Worm (Caenorhabditis elegans): ENCODE measurements around the gene D2096.10.

DNA sequence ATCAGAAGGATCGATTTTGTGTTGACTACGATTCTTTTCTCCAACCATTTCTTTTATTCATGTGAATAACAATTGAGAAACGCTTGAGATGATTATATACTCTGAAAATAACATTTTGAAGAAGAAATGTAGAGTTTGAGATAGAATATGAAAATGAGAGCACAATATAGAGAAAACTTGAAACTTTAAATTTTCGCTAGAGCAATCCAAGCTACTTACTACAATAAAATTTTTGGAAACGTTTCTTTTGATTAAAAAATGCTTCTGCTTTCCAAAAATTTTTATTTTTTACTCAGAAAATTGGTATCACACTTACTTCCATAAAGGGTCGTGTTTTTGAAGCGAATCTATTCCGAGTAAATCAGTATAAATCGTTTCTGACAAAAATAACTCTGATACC lies 31.9 kb upstream of the D2096.10 start, which contains the start of gene M116.5:
- TF ChIP-seq nfya-2 (GFP tag; IDR thresholded peaks at IDR 0.05) (no peak), pha-4 (tag; optimal IDR thresholded peaks at IDR 0.05) (no peak), dpff-1 (tag; optimal IDR thresholded peaks at IDR 0.05) (no peak), B0336.3 (GFP tag; IDR thresholded peaks at IDR 0.05) (no peak), madf-10 (tag; optimal IDR thresholded peaks at IDR 0.05) (no peak), cebp-2 (GFP tag; IDR thresholded peaks at IDR 0.05) (no peak), sptf-2 (GFP tag; optimal IDR thresholded peaks at IDR 0.05) (no peak), F55B11.4 (tag; optimal IDR thresholded peaks at IDR 0.05; ENCODE audit: borderline replicate concordance, insufficient read depth) (no peak)

All from whole organism, young adult.